Worm (Caenorhabditis elegans): ENCODE data around the gene ZC190.7.

ZC190.7 gene

DNA sequence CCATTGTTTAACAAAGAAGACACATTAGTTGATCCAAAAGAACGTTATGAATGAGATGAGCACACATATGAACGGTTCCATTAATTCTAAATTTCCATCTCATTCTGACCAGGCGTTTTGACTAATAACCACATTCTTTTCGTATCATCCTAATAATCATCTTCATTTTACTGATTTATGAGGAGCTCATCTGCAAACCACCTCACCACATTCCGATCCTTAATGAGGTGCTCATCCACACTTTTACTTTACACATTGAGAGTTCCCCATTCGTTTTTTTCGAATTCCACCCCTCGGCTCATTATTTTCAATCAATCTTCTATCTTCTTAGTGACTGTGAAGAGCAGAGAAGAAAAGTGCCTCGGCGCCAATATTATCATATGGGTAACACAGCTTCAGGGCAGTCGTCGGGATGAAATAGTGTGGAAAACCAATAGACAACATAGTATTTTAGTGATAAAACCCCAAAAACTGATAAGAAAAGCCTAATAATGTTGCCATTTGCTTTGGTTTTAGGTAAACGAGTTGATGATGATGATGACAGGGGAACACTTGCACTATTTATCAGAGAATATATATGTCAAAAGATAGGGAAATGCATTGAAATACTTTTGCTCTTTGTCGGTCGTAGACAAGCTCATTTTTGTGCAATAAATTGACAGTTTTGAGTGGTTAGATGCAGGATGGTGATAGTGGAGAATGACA lies 35.5 kb downstream of the ZC190.7 start (continued):
- TF ChIP-seq vab-7 (GFP tag; IDR thresholded peaks at IDR 0.05) = no peak
- no peak for TF ChIP-seq mdt-29 (GFP tag; IDR thresholded peaks at IDR 0.05)
- no peak for TF ChIP-seq nhr-11 (tag; optimal IDR thresholded peaks at IDR 0.05)
- TF ChIP-seq nhr-111 (GFP tag; optimal IDR thresholded peaks at IDR 0.05) = no peak
- 0 out of 2 replicates have a peak, but pooled peaks have one; percentile 40 for TF ChIP-seq saeg-2 (GFP tag; IDR thresholded peaks at IDR 0.05)
- TF ChIP-seq lin-29 (GFP tag; IDR thresholded peaks at IDR 0.05) = no peak

DNA sequence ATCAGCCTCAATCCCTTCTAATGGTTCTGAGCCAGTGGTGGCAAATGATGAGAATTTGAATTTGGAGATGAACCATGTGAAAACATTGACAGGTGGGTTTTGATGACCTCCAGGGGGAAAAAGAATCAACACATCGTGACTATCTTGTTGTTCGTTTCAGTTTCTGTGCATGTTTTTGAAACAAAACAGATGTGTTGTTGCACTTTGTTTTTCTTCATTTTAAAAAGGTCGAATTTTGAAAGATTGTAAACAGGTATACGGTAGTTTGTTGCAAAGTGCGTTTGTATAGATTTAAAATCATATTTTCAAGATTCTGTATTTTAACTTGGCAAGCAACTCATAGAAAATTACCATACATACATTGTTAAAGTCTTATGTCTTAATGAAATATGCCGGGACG lies 36.3 kb downstream of the ZC190.7 start:
- TF ChIP-seq dmd-9 (GFP tag; IDR thresholded peaks at IDR 0.05) (no peak), hlh-30 (tag; optimal IDR thresholded peaks at IDR 0.05; ENCODE audit: insufficient read depth) (peak; percentile 15), sdz-12 (GFP tag; optimal IDR thresholded peaks at IDR 0.05) (no peak), nhr-237 (tag; optimal IDR thresholded peaks at IDR 0.05) (no peak), lin-38 (GFP tag; IDR thresholded peaks at IDR 0.05) (no peak), vab-7 (GFP tag; IDR thresholded peaks at IDR 0.05) (no peak), daf-16 (GFP tag; optimal IDR thresholded peaks at IDR 0.05) (peak in 1 of 2 experiments; percentile 73), daf-16 (tag; optimal IDR thresholded peaks at IDR 0.05) (peak; percentile 68)

DNA sequence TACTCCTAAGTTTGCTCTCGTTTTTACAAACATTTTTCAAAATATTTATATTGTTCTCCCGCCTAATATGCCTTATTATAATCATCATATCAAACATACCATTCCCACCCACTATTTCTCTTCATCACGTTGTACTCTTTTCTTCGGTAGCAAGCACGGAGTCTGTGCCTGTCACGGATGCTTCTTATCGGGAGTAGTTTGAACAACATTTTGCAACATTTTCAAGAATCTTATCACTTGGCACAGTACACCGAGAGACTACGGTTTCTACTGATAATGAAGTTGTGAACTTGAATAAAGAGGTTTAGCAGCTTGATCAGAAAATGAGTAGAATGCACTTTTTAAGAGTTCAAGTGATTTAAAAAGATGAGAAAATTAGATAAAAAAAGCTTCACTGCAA lies 38.4 kb downstream of the ZC190.7 start:
- no peak for TF ChIP-seq ceh-62 (tag; optimal IDR thresholded peaks at IDR 0.05)
- no peak for TF ChIP-seq skn-1 (tag; optimal IDR thresholded peaks at IDR 0.05)
- peak; percentile 90 for TF ChIP-seq hlh-11 (tag; optimal IDR thresholded peaks at IDR 0.05)
- TF ChIP-seq Y48G9A.11 (GFP tag; IDR thresholded peaks at IDR 0.05) = no peak
- peak; percentile 13 for TF ChIP-seq mxl-3 (GFP tag; optimal IDR thresholded peaks at IDR 0.05)
- TF ChIP-seq daf-16 (GFP tag; optimal IDR thresholded peaks at IDR 0.05) = no peak
- peak; percentile 94 for TF ChIP-seq daf-16 (tag; optimal IDR thresholded peaks at IDR 0.05)
- TF ChIP-seq mdl-1 (tag; optimal IDR thresholded peaks at IDR 0.05) = peak in 1 of 2 experiments; percentile 48
- TF ChIP-seq zag-1 (tag; optimal IDR thresholded peaks at IDR 0.05) = no peak
- peak; percentile 73 for TF ChIP-seq nhr-77 (tag; optimal IDR thresholded peaks at IDR 0.05)
- peak; percentile 52 for TF ChIP-seq nhr-48 (tag; optimal IDR thresholded peaks at IDR 0.05)
- peak; percentile 90 for TF ChIP-seq dmd-6 (GFP tag; IDR thresholded peaks at IDR 0.05)
- TF ChIP-seq lin-1 (GFP tag; IDR thresholded peaks at IDR 0.05) = peak; percentile 75
- TF ChIP-seq ztf-7 (tag; optimal IDR thresholded peaks at IDR 0.05) = no peak
- TF ChIP-seq nhr-237 (tag; optimal IDR thresholded peaks at IDR 0.05) = no peak
- no peak for TF ChIP-seq nhr-25 (tag; optimal IDR thresholded peaks at IDR 0.05; ENCODE audit: borderline replicate concordance, insufficient read depth)
- no peak for TF ChIP-seq zip-11 (GFP tag; IDR thresholded peaks at IDR 0.05)
- TF ChIP-seq ctbp-1 (GFP tag; IDR thresholded peaks at IDR 0.05) = no peak
- no peak for TF ChIP-seq T20F7.1 (GFP tag; optimal IDR thresholded peaks at IDR 0.05)
- TF ChIP-seq tra-1 (GFP tag; IDR thresholded peaks at IDR 0.05) = 0 out of 2 replicates have a peak, but pooled peaks have one; percentile 63
- peak; percentile 91 for TF ChIP-seq nhr-28 (tag; optimal IDR thresholded peaks at IDR 0.05)
- peak; percentile 82 for TF ChIP-seq dve-1 (tag; optimal IDR thresholded peaks at IDR 0.05; ENCODE audit: insufficient read depth)
- TF ChIP-seq pqm-1 (tag; optimal IDR thresholded peaks at IDR 0.05) = peak; percentile 98
- TF ChIP-seq lin-29 (GFP tag; IDR thresholded peaks at IDR 0.05) = no peak
- no peak for TF ChIP-seq spr-3 (GFP tag; optimal IDR thresholded peaks at IDR 0.05)
- no peak for TF ChIP-seq duxl-1 (tag; optimal IDR thresholded peaks at IDR 0.05; ENCODE audit: poor library complexity)
- no peak for TF ChIP-seq attf-4 (tag; optimal IDR thresholded peaks at IDR 0.05)

Data from whole organism, L4 larva.